Worm (Caenorhabditis elegans) whole organism, L4 larva: ENCODE data around the gene K01D12.10.

Experiments
- ama-1 ChIP-seq: fragments of 150-350 bp; optimal IDR thresholded peaks from 2 replicates; lab custom pipeline; 2014; ENCODE audit warnings: inconsistent platforms, mixed read lengths
- ceh-62 ChIP-seq: sonication (generic microtip); optimal IDR thresholded peaks from 2 replicates; lab custom pipeline; 2017; ENCODE audit warnings: missing biosample characterization, missing genetic modification characterization
- daf-8 ChIP-seq: fragments of 200-800 bp; sonication (Bioruptor generic); IDR thresholded peaks from 2 replicates; pipeline ENCODE4 v1.3.6; 2022; ENCODE audit warnings: missing genetic modification characterization, missing compliant biosample characterization
- egl-43 ChIP-seq: fragments of 200-800 bp; sonication (Bioruptor generic); IDR thresholded peaks from 2 replicates; pipeline ENCODE4 v1.3.6; 2022; ENCODE audit warnings: missing genetic modification reagents, missing genetic modification characterization, missing compliant biosample characterization
- fos-1 ChIP-seq: fragments of 150-350 bp; optimal IDR thresholded peaks from 2 replicates; lab custom pipeline; 2014; ENCODE audit warnings: missing biosample characterization, missing genetic modification characterization
- hlh-30 ChIP-seq: sonication (generic microtip); optimal IDR thresholded peaks from 2 replicates; lab custom pipeline; 2017; ENCODE audit warnings: antibody characterized with exemption, mild to moderate bottlenecking, missing genetic modification characterization, missing compliant biosample characterization; ENCODE audit not compliant: insufficient read depth
- nhr-11 ChIP-seq: fragments of 150-350 bp; optimal IDR thresholded peaks from 2 replicates; lab custom pipeline; 2014; ENCODE audit warnings: missing biosample characterization, missing genetic modification characterization
- nhr-76 ChIP-seq: fragments of 150-350 bp; optimal IDR thresholded peaks from 2 replicates; lab custom pipeline; 2014; ENCODE audit warnings: missing biosample characterization, missing genetic modification characterization
- unc-62 ChIP-seq, 3 experiments: fragments of 150-350 bp in 1 of 3; sonication (generic microtip); optimal IDR thresholded peaks in 2 of 3; peaks in 1 of 3; 1 replicate in 1 of 3; 2 replicates in 2 of 3; lab custom pipeline; 2014 to 2017; ENCODE audit warnings: missing biosample characterization in 3 of 3, missing genetic modification characterization in 3 of 3, missing genetic modification reagents in 3 of 3, missing genotype in 1 of 3
- ztf-11 ChIP-seq: fragments of 150-350 bp; optimal IDR thresholded peaks from 2 replicates; lab custom pipeline; 2014; ENCODE audit warnings: missing biosample characterization, missing genetic modification characterization
- ztf-7 ChIP-seq: fragments of 150-350 bp; optimal IDR thresholded peaks from 2 replicates; lab custom pipeline; 2014; ENCODE audit warnings: missing biosample characterization, missing genetic modification characterization

DNA sequence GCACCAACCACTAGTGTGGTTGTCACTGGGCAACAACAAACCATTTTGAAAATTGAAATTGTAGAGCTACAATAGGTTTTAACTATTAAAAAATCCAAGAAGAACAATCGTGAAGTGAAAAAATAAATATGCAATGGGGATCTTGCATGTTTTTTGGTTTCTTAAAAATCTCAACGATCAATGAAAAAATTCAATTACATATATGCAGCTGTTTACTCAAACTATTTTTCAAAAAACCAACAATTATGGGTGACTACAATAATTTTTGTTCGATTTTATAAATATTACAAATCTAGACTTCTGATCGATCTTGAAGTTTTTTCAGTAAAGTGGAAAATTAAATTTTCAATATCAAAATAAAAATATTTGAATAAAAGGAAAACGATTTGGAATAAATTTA lies 2.5 kb downstream of the K01D12.10 start, which contains the start of gene cdr-4:
- TF ChIP-seq ceh-62 (tag; lab: Kevin White, UChicago) (no peak), daf-8 (GFP tag; lab: Robert Waterston, UW) (no peak), fos-1 (tag; lab: Kevin White, UChicago) (no peak), ztf-11 (tag; lab: Kevin White, UChicago) (no peak), nhr-76 (tag; lab: Kevin White, UChicago) (no peak), egl-43 (no peak), ama-1 (no peak), ztf-7 (tag; lab: Kevin White, UChicago) (no peak), nhr-11 (no peak), hlh-30 (tag; lab: Kevin White, UChicago) (no peak), unc-62 (GFP tag; optimal IDR thresholded peaks at IDR 0.05 in 1 of 2; lab: Kevin White, UChicago) (no peak), unc-62 (tag; optimal IDR thresholded peaks at IDR 0.05; lab: Kevin White, UChicago) (no peak)
